Worm (Caenorhabditis elegans): ENCODE data around the gene ceh-84.

- TF ChIP-seq mdl-1 (tag; optimal IDR thresholded peaks at IDR 0.05) (no peak), lin-39 (tag; optimal IDR thresholded peaks at IDR 0.05) (no peak), pha-4 (GFP tag; IDR thresholded peaks at IDR 0.05) (no peak), pha-4 (tag; optimal IDR thresholded peaks at IDR 0.05) (no peak), R02D3.7 (tag; optimal IDR thresholded peaks at IDR 0.05) (no peak)
These were observed 6.9 kb downstream of the ceh-84 start, which contains the start of gene math-21 for ce11 chrII:1993738-1994137.
